Fruit fly (Drosophila melanogaster) whole organism, prepupa: Measurements from ENCODE around the gene Galphai.

ENCODE experiments used
- CG7368 ChIP-seq: fragments of 200-800 bp; sonication (Bioruptor generic); optimal IDR thresholded peaks from 3 replicates; lab custom pipeline; 2016; ENCODE audit warnings: missing biosample characterization, missing genetic modification characterization
- Hr4 ChIP-seq: fragments of 200-800 bp; sonication (Bioruptor generic); optimal IDR thresholded peaks from 3 replicates; lab custom pipeline; 2016; ENCODE audit warnings: missing biosample characterization, missing genetic modification characterization
- Met ChIP-seq: fragments of 200-800 bp; sonication (Bioruptor generic); optimal IDR thresholded peaks from 3 replicates; lab custom pipeline; 2016; ENCODE audit warnings: missing biosample characterization, missing genetic modification characterization

DNA sequence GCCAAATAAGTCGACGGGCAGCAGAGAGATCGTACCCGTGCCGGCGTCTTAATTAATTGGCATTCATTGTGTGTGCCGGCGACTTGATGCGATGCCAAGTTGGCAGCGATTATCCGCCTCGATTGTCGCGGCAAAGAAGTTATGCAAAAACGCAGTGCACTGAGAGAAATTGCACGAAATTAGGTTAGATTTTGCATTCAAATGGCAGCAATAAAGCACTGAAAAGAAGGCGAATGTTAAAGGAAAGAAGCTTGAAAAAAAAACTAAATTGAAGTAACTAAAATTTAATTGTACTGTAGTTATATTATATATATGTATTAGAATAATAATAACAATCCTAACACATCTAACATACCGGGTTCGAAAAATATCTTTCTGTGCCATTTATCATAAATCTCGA, 23.3 kb upstream of the Galphai start:
- TF ChIP-seq Met (GFP tag; lab: Kevin White, UChicago) (no peak), Hr4 (no peak), CG7368 (GFP tag; lab: Kevin White, UChicago) (no peak)
